Fruit fly (Drosophila melanogaster) whole organism, embryonic: ENCODE measurements around the gene tank.

Experiments used
- C15 ChIP-seq: fragments of 200-800 bp; sonication (Bioruptor generic); IDR thresholded peaks from 3 replicates; pipeline ENCODE4 v1.3.6; 2022; ENCODE audit warnings: missing biosample characterization, missing genetic modification characterization
- CG12659 ChIP-seq: fragments of 200-800 bp; sonication (Bioruptor generic); optimal IDR thresholded peaks from 3 replicates; lab custom pipeline; 2017; ENCODE audit warnings: mild to moderate bottlenecking, missing biosample characterization, missing genetic modification reagents, missing genetic modification characterization
- CG14860 ChIP-seq: fragments of 200-800 bp; sonication (Bioruptor generic); IDR thresholded peaks from 3 replicates; pipeline ENCODE4 v1.3.6; 2022; ENCODE audit warnings: missing biosample characterization, missing genetic modification characterization; ENCODE audit not compliant: partially characterized antibody
- CG16813 ChIP-seq: fragments of 200-800 bp; sonication (Bioruptor generic); IDR thresholded peaks from 3 replicates; pipeline ENCODE4 v1.3.6; 2022; ENCODE audit warnings: missing biosample characterization, missing genetic modification characterization; ENCODE audit not compliant: partially characterized antibody
- CG17568 ChIP-seq: fragments of 200-800 bp; sonication (Bioruptor generic); optimal IDR thresholded peaks from 2 replicates; lab custom pipeline; 2018; ENCODE audit warnings: missing biosample characterization, mild to moderate bottlenecking, missing genetic modification characterization, moderate library complexity
- CG17912 ChIP-seq: fragments of 200-800 bp; sonication (Bioruptor generic); optimal IDR thresholded peaks from 2 replicates; lab custom pipeline; 2018; ENCODE audit warnings: missing biosample characterization, mild to moderate bottlenecking, missing genetic modification characterization
- CG2116 ChIP-seq: fragments of 200-800 bp; sonication (Bioruptor generic); optimal IDR thresholded peaks from 3 replicates; lab custom pipeline; 2018; ENCODE audit warnings: missing biosample characterization, mild to moderate bottlenecking, missing genetic modification characterization
- CG2129 ChIP-seq: fragments of 200-800 bp; sonication (Bioruptor generic); IDR thresholded peaks from 2 replicates; pipeline ENCODE4 v1.3.6; 2022; ENCODE audit warnings: missing biosample characterization, missing genetic modification characterization; ENCODE audit not compliant: partially characterized antibody
- CG2678 ChIP-seq: fragments of 200-800 bp; sonication (Bioruptor generic); optimal IDR thresholded peaks from 3 replicates; lab custom pipeline; 2019; ENCODE audit warnings: missing biosample characterization, mild to moderate bottlenecking, missing genetic modification characterization, moderate library complexity
- CG34224 ChIP-seq: fragments of 200-800 bp; sonication (Bioruptor generic); IDR thresholded peaks from 3 replicates; pipeline ENCODE4 v1.3.6; 2022; ENCODE audit warnings: missing biosample characterization, missing genetic modification characterization; ENCODE audit not compliant: partially characterized antibody
- CG4617 ChIP-seq: fragments of 200-800 bp; sonication (Bioruptor generic); optimal IDR thresholded peaks from 3 replicates; lab custom pipeline; 2016; ENCODE audit warnings: missing biosample characterization, missing genetic modification characterization, borderline replicate concordance
- CG4820 ChIP-seq: fragments of 200-800 bp; sonication (Bioruptor generic); optimal IDR thresholded peaks from 3 replicates; lab custom pipeline; 2016; ENCODE audit warnings: missing biosample characterization, missing genetic modification characterization
- Dll ChIP-seq: fragments of 200-800 bp; sonication (Bioruptor generic); IDR thresholded peaks from 4 replicates; pipeline ENCODE4 v1.3.6; 2022; ENCODE audit warnings: missing biosample characterization, missing genetic modification characterization; ENCODE audit not compliant: partially characterized antibody
- Doc3 ChIP-seq: fragments of 200-800 bp; sonication (Bioruptor generic); IDR thresholded peaks from 3 replicates; pipeline ENCODE4 v1.3.6; 2022; ENCODE audit warnings: missing biosample characterization, missing genetic modification characterization; ENCODE audit not compliant: partially characterized antibody
- Drgx ChIP-seq: fragments of 200-800 bp; sonication (Bioruptor generic); IDR thresholded peaks from 2 replicates; pipeline ENCODE4 v1.3.6; 2022; ENCODE audit warnings: missing biosample characterization, missing genetic modification characterization
- Gug ChIP-seq: fragments of 200-800 bp; sonication (Bioruptor generic); IDR thresholded peaks from 4 replicates; pipeline ENCODE4 v1.3.6; 2022; ENCODE audit warnings: missing biosample characterization, missing genetic modification characterization
- Jarid2 ChIP-seq: fragments of 200-800 bp; sonication (Bioruptor generic); optimal IDR thresholded peaks from 3 replicates; lab custom pipeline; 2017; ENCODE audit warnings: mild to moderate bottlenecking, missing biosample characterization, missing genetic modification reagents, missing genetic modification characterization
- MESR4 ChIP-seq: fragments of 200-800 bp; sonication (Bioruptor generic); optimal IDR thresholded peaks from 2 replicates; lab custom pipeline; 2018; ENCODE audit warnings: missing biosample characterization, mild to moderate bottlenecking, missing genetic modification characterization, moderate library complexity
- Med ChIP-seq: fragments of 200-800 bp; sonication (Bioruptor generic); peaks from one replicate; lab custom pipeline; 2016; ENCODE audit warnings: missing biosample characterization, missing genetic modification characterization, mild to moderate bottlenecking, inconsistent platforms, moderate library complexity
- Pdp1 ChIP-seq, 2 experiments: fragments of 200-800 bp; sonication (Bioruptor generic); optimal IDR thresholded peaks; 3 replicates each; lab custom pipeline; 2016; ENCODE audit warnings: missing biosample characterization in 2 of 2, missing genetic modification characterization in 2 of 2, mild to moderate bottlenecking in 1 of 2, moderate library complexity in 1 of 2
- Rfx ChIP-seq: fragments of 200-800 bp; sonication (Bioruptor generic); IDR thresholded peaks from 2 replicates; pipeline ENCODE4 v1.3.6; 2022; ENCODE audit warnings: missing biosample characterization, missing genetic modification characterization
- Sin3A ChIP-seq: fragments of >200 bp; optimal IDR thresholded peaks from 2 replicates; lab custom pipeline; 2018
- YL-1 ChIP-seq: fragments of 200-800 bp; sonication (Bioruptor generic); optimal IDR thresholded peaks from 3 replicates; lab custom pipeline; 2017; ENCODE audit warnings: missing biosample characterization, mild to moderate bottlenecking, missing genetic modification characterization
- amos ChIP-seq: fragments of 200-800 bp; sonication (Bioruptor generic); IDR thresholded peaks from 2 replicates; pipeline ENCODE4 v1.3.6; 2022; ENCODE audit warnings: missing biosample characterization, missing genetic modification characterization; ENCODE audit not compliant: partially characterized antibody
- ato ChIP-seq: fragments of 200-800 bp; sonication (Bioruptor generic); IDR thresholded peaks from 2 replicates; pipeline ENCODE4 v1.3.6; 2022; ENCODE audit warnings: missing biosample characterization, missing genetic modification characterization; ENCODE audit not compliant: partially characterized antibody
- chn ChIP-seq: fragments of 200-800 bp; sonication (Bioruptor generic); optimal IDR thresholded peaks from 2 replicates; lab custom pipeline; 2016; ENCODE audit warnings: missing biosample characterization, missing genetic modification characterization
- exex ChIP-seq: fragments of 200-800 bp; sonication (Bioruptor generic); optimal IDR thresholded peaks from 4 replicates; lab custom pipeline; 2018; ENCODE audit warnings: missing biosample characterization, mild to moderate bottlenecking, missing genetic modification characterization, moderate library complexity
- fru ChIP-seq: fragments of >200 bp; optimal IDR thresholded peaks from 2 replicates; lab custom pipeline; 2017
- grau ChIP-seq: fragments of 200-800 bp; optimal IDR thresholded peaks from 3 replicates; lab custom pipeline; 2019; ENCODE audit warnings: missing biosample characterization, mild to moderate bottlenecking, missing genetic modification characterization, moderate library complexity
- hbn ChIP-seq: fragments of 200-800 bp; sonication (Bioruptor generic); IDR thresholded peaks from 2 replicates; pipeline ENCODE4 v1.3.6; 2022; ENCODE audit warnings: missing biosample characterization, missing genetic modification characterization; ENCODE audit not compliant: partially characterized antibody
- peb ChIP-seq: fragments of 200-800 bp; sonication (Bioruptor generic); IDR thresholded peaks from 2 replicates; pipeline ENCODE4 v1.3.6; 2022; ENCODE audit warnings: missing biosample characterization, missing genetic modification characterization
- pzg ChIP-seq: fragments of 200-800 bp; sonication (Bioruptor generic); optimal IDR thresholded peaks from 3 replicates; lab custom pipeline; 2018; ENCODE audit warnings: missing biosample characterization, mild to moderate bottlenecking, missing genetic modification characterization, moderate library complexity
- row ChIP-seq: fragments of 200-800 bp; sonication (Bioruptor generic); IDR thresholded peaks from 3 replicates; pipeline ENCODE4 v1.3.6; 2022; ENCODE audit warnings: missing biosample characterization, missing genetic modification characterization
- sd ChIP-seq: fragments of 200-800 bp; sonication (Bioruptor generic); optimal IDR thresholded peaks from 3 replicates; lab custom pipeline; 2018; ENCODE audit warnings: missing biosample characterization, mild to moderate bottlenecking, missing genetic modification characterization, moderate library complexity
- slbo ChIP-seq: fragments of 200-800 bp; sonication (Bioruptor generic); IDR thresholded peaks from 2 replicates; pipeline ENCODE4 v1.3.6; 2022; ENCODE audit warnings: missing biosample characterization, missing genetic modification characterization
- sug ChIP-seq: fragments of 200-800 bp; optimal IDR thresholded peaks from 2 replicates; lab custom pipeline; 2019; ENCODE audit warnings: missing biosample characterization, mild to moderate bottlenecking, missing genetic modification characterization, moderate library complexity
- tll ChIP-seq, 2 experiments: fragments of 200-800 bp in 1 of 2; fragments of >200 bp in 1 of 2; sonication (Bioruptor generic) in 1 of 2; optimal IDR thresholded peaks; 2 replicates each; lab custom pipeline; 2017 to 2019; ENCODE audit warnings: missing biosample characterization in 2 of 2, missing genetic modification characterization in 2 of 2, mild to moderate bottlenecking in 1 of 2, moderate library complexity in 1 of 2
- trem ChIP-seq: fragments of 200-800 bp; optimal IDR thresholded peaks from 3 replicates; lab custom pipeline; 2019; ENCODE audit warnings: missing biosample characterization, mild to moderate bottlenecking, missing genetic modification characterization, moderate library complexity
- tup ChIP-seq: fragments of 200-800 bp; sonication (Bioruptor generic); optimal IDR thresholded peaks from 2 replicates; lab custom pipeline; 2016; ENCODE audit warnings: missing biosample characterization, mild to moderate bottlenecking, missing genetic modification characterization, moderate library complexity
- vnd ChIP-seq: fragments of 200-800 bp; sonication (Bioruptor generic); IDR thresholded peaks from 3 replicates; pipeline ENCODE4 v1.3.6; 2022; ENCODE audit warnings: missing biosample characterization, missing genetic modification characterization; ENCODE audit not compliant: partially characterized antibody
- yki ChIP-seq: fragments of >200 bp; optimal IDR thresholded peaks from 3 replicates; lab custom pipeline; 2018

tank gene

dm6 chr2L:4838494-4839320, 908 bp upstream of the tank start (continued):
- no peak for TF ChIP-seq C15 (GFP tag; lab: Robert Waterston, UW)
- peak; percentile 15 for TF ChIP-seq CG17912 (GFP tag; lab: Kevin White, UChicago)

DNA sequence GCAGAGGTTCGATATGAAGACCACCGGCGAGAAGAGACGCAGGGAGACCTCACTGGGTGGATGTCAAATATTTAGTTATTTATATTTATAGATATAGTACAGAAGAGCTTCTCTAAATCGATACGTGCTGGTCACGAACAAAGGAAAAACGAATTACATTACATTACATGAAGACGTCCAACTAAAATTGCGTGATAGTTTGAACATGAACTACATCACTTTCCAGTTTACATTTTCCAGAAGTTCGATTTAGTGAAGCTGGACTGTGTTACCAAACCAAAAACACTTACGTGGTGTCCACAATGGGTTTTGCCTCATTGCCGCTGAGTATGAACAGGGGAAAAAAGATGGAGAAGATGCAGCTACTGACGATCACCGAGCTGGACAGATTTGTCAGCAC, 1.6 kb downstream of the tank start:
- TF ChIP-seq fru (lab: Kevin White, UChicago) (no peak), pzg (GFP tag; lab: Kevin White, UChicago) (no peak), grau (tag; lab: Kevin White, UChicago) (peak; percentile 49), Med (peak; percentile 58), slbo (GFP tag; lab: Robert Waterston, UW) (peak; percentile 22; the same call in 1 of the 2 replicates), Gug (GFP tag; lab: Robert Waterston, UW) (peak; percentile 6; the same call in 1 of the 4 replicates), row (GFP tag; lab: Robert Waterston, UW) (peak; percentile 41; the same call in 2 of the 3 replicates), CG2678 (tag; lab: Kevin White, UChicago) (peak; percentile 3), Drgx (GFP tag; lab: Robert Waterston, UW) (peak; percentile 29; the same call in 1 of the 2 replicates), Pdp1 (GFP tag; optimal IDR thresholded peaks at IDR 0.05; lab: Kevin White, UChicago) (peak in 1 of 2 experiments; percentile 14), yki (lab: Kevin White, UChicago) (no peak)

DNA sequence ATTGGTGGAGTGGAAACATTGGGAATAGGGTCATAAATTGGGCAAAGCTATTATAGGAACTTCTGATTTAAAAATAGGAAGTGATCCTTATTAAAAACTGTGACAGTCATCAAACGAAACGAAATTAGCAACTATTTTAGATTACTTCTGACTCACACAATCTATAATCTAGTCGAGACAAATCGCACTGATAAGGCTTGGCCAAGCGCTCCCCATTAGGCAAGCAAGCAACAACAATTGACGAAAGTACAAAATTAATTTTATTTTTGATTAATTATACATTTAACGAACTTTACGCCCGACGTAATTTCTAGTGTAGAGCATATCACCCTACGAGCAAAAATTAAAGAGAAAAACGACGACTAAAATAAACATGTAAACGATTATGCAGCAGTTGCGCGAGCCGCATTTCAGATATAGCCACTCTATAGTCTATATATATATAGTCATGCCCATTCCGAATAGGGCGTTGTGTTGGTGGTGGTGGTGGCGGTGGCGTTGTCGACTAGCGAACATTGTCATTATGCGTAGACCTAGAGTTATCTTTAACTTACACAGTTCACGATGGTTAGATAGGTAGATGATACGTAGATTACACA, 2.6 kb downstream of the tank start, which contains the start of gene Ir25a:
Ir25a (minus strand) TSS at position 210 of the 599 bp plus-strand sequence.
- TF ChIP-seq ato (GFP tag; lab: Robert Waterston, UW), result no peak
- peak; percentile 20 for TF ChIP-seq sug
- TF ChIP-seq Med, result peak; percentile 58
- TF ChIP-seq Pdp1 (GFP tag; optimal IDR thresholded peaks at IDR 0.05; lab: Kevin White, UChicago), result peak in 1 of 2 experiments; percentile 71
- no peak for TF ChIP-seq Jarid2 (GFP tag; lab: Kevin White, UChicago)
- peak; percentile 80 for TF ChIP-seq exex (tag; lab: Kevin White, UChicago)
- TF ChIP-seq CG4820 (GFP tag; lab: Kevin White, UChicago), result no peak

dm6 chr2L:4830490-4830889, 7.3 kb downstream of the tank start, which contains the start of gene Fnta:
Gene Fnta, minus strand, starts transcription at chr2L:4830693.
- TF ChIP-seq tup (GFP tag; lab: Kevin White, UChicago) (no peak), Rfx (GFP tag; lab: Robert Waterston, UW) (no peak), CG4617 (peak; percentile 21), trem (peak; percentile 32), CG2129 (peak; percentile 24; the same call in 1 of the 2 replicates), CG14860 (GFP tag; lab: Robert Waterston, UW) (peak; percentile 81; the same call in 2 of the 3 replicates), CG12659 (peak; percentile 19), sd (tag; lab: Kevin White, UChicago) (peak; percentile 54), Dll (GFP tag; lab: Robert Waterston, UW) (peak; percentile 88), peb (GFP tag; lab: Robert Waterston, UW) (no peak), CG16813 (peak; percentile 75), pzg (GFP tag; lab: Kevin White, UChicago) (peak; percentile 47), tll (GFP tag; optimal IDR thresholded peaks at IDR 0.05; lab: Kevin White, UChicago) (no peak), CG2116 (peak; percentile 45), MESR4 (GFP tag; lab: Kevin White, UChicago) (peak; percentile 66), Doc3 (GFP tag; lab: Robert Waterston, UW) (peak; percentile 67; the same call in 1 of the 3 replicates), vnd (GFP tag; lab: Robert Waterston, UW) (peak; percentile 82), chn (GFP tag; lab: Kevin White, UChicago) (no peak), CG34224 (GFP tag; lab: Robert Waterston, UW) (peak; percentile 93), Sin3A (lab: Kevin White, UChicago) (no peak), CG17568 (GFP tag; lab: Kevin White, UChicago) (no peak), amos (GFP tag; lab: Robert Waterston, UW) (peak; percentile 80; the same call in 1 of the 2 replicates), YL-1 (GFP tag; lab: Kevin White, UChicago) (peak; percentile 19), hbn (GFP tag; lab: Robert Waterston, UW) (peak; percentile 78)
